Worm (Caenorhabditis elegans) whole organism, L1 larva: ENCODE measurements around the gene K02D10.1.
A peak's percentile ranks its signal among the peaks of the same experiment; 100 is the strongest.

Source experiments
- C16A3.4 ChIP-seq: fragments of 150-350 bp; optimal IDR thresholded peaks from 2 replicates; lab custom pipeline; 2014; ENCODE audit warnings: missing biosample characterization, missing genetic modification characterization
- C34B4.2 ChIP-seq: sonication (generic microtip); optimal IDR thresholded peaks from 2 replicates; lab custom pipeline; 2017; ENCODE audit warnings: mild to moderate bottlenecking, missing genetic modification characterization, missing compliant biosample characterization
- Y116A8C.19 ChIP-seq: sonication (generic microtip); optimal IDR thresholded peaks from 2 replicates; lab custom pipeline; 2016; ENCODE audit warnings: missing compliant biosample characterization, missing genetic modification characterization, borderline replicate concordance
- aha-1 ChIP-seq: fragments of 150-350 bp; optimal IDR thresholded peaks from 2 replicates; lab custom pipeline; 2014; ENCODE audit warnings: missing biosample characterization, missing genetic modification characterization
- alr-1 ChIP-seq: fragments of 200-800 bp; sonication (Bioruptor generic); optimal IDR thresholded peaks from 2 replicates; lab custom pipeline; 2018; ENCODE audit warnings: borderline replicate concordance, mild to moderate bottlenecking, missing genetic modification characterization, missing compliant biosample characterization
- aly-2 ChIP-seq: fragments of 150-350 bp; optimal IDR thresholded peaks from 2 replicates; lab custom pipeline; 2014; ENCODE audit warnings: missing biosample characterization, missing genetic modification characterization
- ama-1 ChIP-seq: fragments of 150-350 bp; optimal IDR thresholded peaks from 2 replicates; lab custom pipeline; 2014
- ceh-8 ChIP-seq: fragments of 200-800 bp; sonication (Bioruptor generic); optimal IDR thresholded peaks from 2 replicates; lab custom pipeline; 2018; ENCODE audit warnings: mild to moderate bottlenecking, missing genetic modification characterization, moderate library complexity, missing compliant biosample characterization
- ceh-82 ChIP-seq, 3 experiments: fragments of 150-350 bp in 1 of 3; sonication (generic microtip) in 2 of 3; optimal IDR thresholded peaks; 2 replicates each; lab custom pipeline; 2014 to 2017; ENCODE audit warnings: missing biosample characterization in 3 of 3, missing genetic modification characterization in 3 of 3
- ceh-88 ChIP-seq: fragments of 200-800 bp; sonication (Bioruptor generic); IDR thresholded peaks from 2 replicates; pipeline ENCODE4 v1.3.6; 2022; ENCODE audit warnings: missing genetic modification characterization, missing compliant biosample characterization
- ceh-90 ChIP-seq: sonication (generic microtip); optimal IDR thresholded peaks from 2 replicates; lab custom pipeline; 2016; ENCODE audit warnings: missing genetic modification characterization, missing compliant biosample characterization
- dsc-1 ChIP-seq: sonication (generic microtip); optimal IDR thresholded peaks from 2 replicates; lab custom pipeline; 2016; ENCODE audit warnings: mild to moderate bottlenecking, missing genetic modification characterization, missing compliant biosample characterization
- efl-1 ChIP-seq, 4 experiments: fragments of 150-350 bp; optimal IDR thresholded peaks in 3 of 4; peaks in 1 of 4; 1 replicate in 1 of 4; 2 replicates in 3 of 4; lab custom pipeline; 2014; ENCODE audit warnings: missing biosample characterization in 2 of 4, missing genetic modification characterization in 2 of 4, missing genetic modification reagents in 2 of 4
- efl-3 ChIP-seq: fragments of 200-800 bp; sonication (Bioruptor generic); optimal IDR thresholded peaks from 2 replicates; lab custom pipeline; 2018; ENCODE audit warnings: mild to moderate bottlenecking, missing genetic modification characterization, missing compliant biosample characterization
- egl-27 ChIP-seq, 2 experiments: fragments of 150-350 bp in 1 of 2; sonication (generic microtip); optimal IDR thresholded peaks; 3 replicates each; lab custom pipeline; 2017 to 2018; ENCODE audit warnings: missing biosample characterization in 2 of 2, missing genetic modification characterization in 2 of 2, missing genetic modification reagents in 2 of 2
- fkh-10 ChIP-seq: sonication (generic microtip); optimal IDR thresholded peaks from 2 replicates; lab custom pipeline; 2017; ENCODE audit warnings: missing biosample characterization, missing genetic modification reagents, missing genetic modification characterization
- fkh-4 ChIP-seq: sonication (generic microtip); optimal IDR thresholded peaks from 2 replicates; lab custom pipeline; 2016; ENCODE audit warnings: missing compliant biosample characterization, missing genetic modification characterization, borderline replicate concordance
- fkh-8 ChIP-seq: sonication (generic microtip); optimal IDR thresholded peaks from 2 replicates; lab custom pipeline; 2016; ENCODE audit warnings: mild to moderate bottlenecking, missing genetic modification characterization, missing compliant biosample characterization
- grh-1 ChIP-seq: fragments of 200-800 bp; sonication (Bioruptor generic); IDR thresholded peaks from 2 replicates; pipeline ENCODE4 v1.3.6; 2022; ENCODE audit warnings: missing genetic modification reagents, missing genetic modification characterization, missing compliant biosample characterization
- hlh-17 ChIP-seq: fragments of 200-800 bp; sonication (Bioruptor generic); optimal IDR thresholded peaks from 2 replicates; lab custom pipeline; 2018; ENCODE audit warnings: missing genetic modification characterization, mild to moderate bottlenecking, missing compliant biosample characterization, moderate library complexity, borderline replicate concordance
- hlh-4 ChIP-seq: sonication (generic microtip); optimal IDR thresholded peaks from 2 replicates; lab custom pipeline; 2016; ENCODE audit warnings: mild to moderate bottlenecking, missing genetic modification characterization, missing compliant biosample characterization
- hpl-2 ChIP-seq: fragments of 150-350 bp; optimal IDR thresholded peaks from 2 replicates; lab custom pipeline; 2014; ENCODE audit warnings: missing biosample characterization, missing genetic modification reagents, missing genetic modification characterization
- irx-1 ChIP-seq: sonication (generic microtip); optimal IDR thresholded peaks from 2 replicates; lab custom pipeline; 2016; ENCODE audit warnings: missing genetic modification characterization, missing compliant biosample characterization
- isw-1 ChIP-seq: fragments of 200-800 bp; sonication (Bioruptor generic); IDR thresholded peaks from 2 replicates; pipeline ENCODE4 v1.3.6; 2022; ENCODE audit warnings: missing genetic modification characterization, missing compliant biosample characterization
- lin-13 ChIP-seq: fragments of 150-350 bp; optimal IDR thresholded peaks from 2 replicates; lab custom pipeline; 2014; ENCODE audit warnings: missing biosample characterization, missing genetic modification reagents, missing genetic modification characterization
- lin-14 ChIP-seq: fragments of 200-800 bp; sonication (Bioruptor generic); optimal IDR thresholded peaks from 2 replicates; lab custom pipeline; 2018; ENCODE audit warnings: mild to moderate bottlenecking, missing genetic modification characterization, moderate library complexity, missing compliant biosample characterization
- lin-39 ChIP-seq: fragments of 150-350 bp; optimal IDR thresholded peaks from 2 replicates; lab custom pipeline; 2014; ENCODE audit warnings: missing biosample characterization, missing genetic modification reagents, missing genetic modification characterization
- lir-3 ChIP-seq: sonication (generic microtip); optimal IDR thresholded peaks from 2 replicates; lab custom pipeline; 2016; ENCODE audit warnings: mild to moderate bottlenecking, missing genetic modification characterization, moderate library complexity, missing compliant biosample characterization; ENCODE audit not compliant: poor library complexity
- lsy-2 ChIP-seq, 2 experiments: fragments of 150-350 bp; optimal IDR thresholded peaks; 2 replicates each; lab custom pipeline; 2014; ENCODE audit warnings: missing biosample characterization in 2 of 2, missing genetic modification characterization in 2 of 2
- mab-9 ChIP-seq: fragments of 200-800 bp; sonication (Bioruptor generic); IDR thresholded peaks from 2 replicates; pipeline ENCODE4 v1.3.6; 2022; ENCODE audit warnings: missing genetic modification reagents, missing genetic modification characterization, missing compliant biosample characterization
- mef-2 ChIP-seq: fragments of 150-350 bp; optimal IDR thresholded peaks from 2 replicates; lab custom pipeline; 2014; ENCODE audit warnings: missing biosample characterization, missing genetic modification characterization
- mep-1 ChIP-seq: fragments of 150-350 bp; optimal IDR thresholded peaks from 2 replicates; lab custom pipeline; 2014; ENCODE audit warnings: missing biosample characterization, missing genetic modification characterization
- nhr-12 ChIP-seq: sonication (generic microtip); optimal IDR thresholded peaks from 2 replicates; lab custom pipeline; 2017; ENCODE audit warnings: missing biosample characterization, missing genetic modification characterization
- nhr-20 ChIP-seq: sonication (generic microtip); optimal IDR thresholded peaks from 2 replicates; lab custom pipeline; 2016; ENCODE audit warnings: mild to moderate bottlenecking, missing genetic modification characterization, missing compliant biosample characterization
- nhr-237 ChIP-seq: fragments of 150-350 bp; optimal IDR thresholded peaks from 2 replicates; lab custom pipeline; 2014; ENCODE audit warnings: missing biosample characterization, missing genetic modification characterization
- nhr-28 ChIP-seq: fragments of 150-350 bp; optimal IDR thresholded peaks from 2 replicates; lab custom pipeline; 2014; ENCODE audit warnings: missing biosample characterization, missing genetic modification characterization
- nhr-71 ChIP-seq: sonication (generic microtip); optimal IDR thresholded peaks from 2 replicates; lab custom pipeline; 2016; ENCODE audit warnings: mild to moderate bottlenecking, missing genetic modification characterization, moderate library complexity, missing compliant biosample characterization
- nhr-76 ChIP-seq: sonication (generic microtip); optimal IDR thresholded peaks from 2 replicates; lab custom pipeline; 2017; ENCODE audit warnings: missing biosample characterization, missing genetic modification characterization
- nhr-84 ChIP-seq: sonication (generic microtip); optimal IDR thresholded peaks from 2 replicates; lab custom pipeline; 2017; ENCODE audit warnings: missing biosample characterization, missing genetic modification characterization
- pax-3 ChIP-seq: fragments of 200-800 bp; sonication (Bioruptor generic); optimal IDR thresholded peaks from 2 replicates; lab custom pipeline; 2018; ENCODE audit warnings: mild to moderate bottlenecking, missing genetic modification characterization, moderate library complexity, missing compliant biosample characterization
- rnt-1 ChIP-seq: sonication (generic microtip); optimal IDR thresholded peaks from 2 replicates; lab custom pipeline; 2016; ENCODE audit warnings: mild to moderate bottlenecking, missing genetic modification characterization, moderate library complexity, missing compliant biosample characterization
- skn-1 ChIP-seq: fragments of 150-350 bp; optimal IDR thresholded peaks from 2 replicates; lab custom pipeline; 2014; ENCODE audit warnings: missing biosample characterization, missing genetic modification characterization
- snu-23 ChIP-seq: sonication (generic microtip); optimal IDR thresholded peaks from 2 replicates; lab custom pipeline; 2016; ENCODE audit warnings: missing genetic modification characterization, missing compliant biosample characterization
- sup-37 ChIP-seq: fragments of 200-800 bp; sonication (Bioruptor generic); optimal IDR thresholded peaks from 2 replicates; lab custom pipeline; 2018; ENCODE audit warnings: mild to moderate bottlenecking, missing genetic modification characterization, missing compliant biosample characterization
- swsn-7 ChIP-seq: sonication (generic microtip); optimal IDR thresholded peaks from 2 replicates; lab custom pipeline; 2016; ENCODE audit warnings: missing genetic modification characterization, missing compliant biosample characterization
- tbx-2 ChIP-seq: sonication (generic microtip); optimal IDR thresholded peaks from 2 replicates; lab custom pipeline; 2016; ENCODE audit warnings: missing genetic modification characterization, missing compliant biosample characterization
- unc-30 ChIP-seq: sonication (generic microtip); optimal IDR thresholded peaks from 2 replicates; lab custom pipeline; 2017; ENCODE audit warnings: missing biosample characterization, missing genetic modification characterization
- unc-62 ChIP-seq: fragments of 150-350 bp; optimal IDR thresholded peaks from 2 replicates; lab custom pipeline; 2014; ENCODE audit warnings: missing biosample characterization, missing genetic modification reagents, missing genetic modification characterization
- vab-15 ChIP-seq: sonication (generic microtip); optimal IDR thresholded peaks from 2 replicates; lab custom pipeline; 2017; ENCODE audit warnings: missing genotype, mild to moderate bottlenecking, missing genetic modification characterization, missing compliant biosample characterization
- zag-1 ChIP-seq: fragments of 150-350 bp; optimal IDR thresholded peaks from 2 replicates; lab custom pipeline; 2014; ENCODE audit warnings: missing biosample characterization, missing genetic modification characterization
- ztf-4 ChIP-seq: fragments of 150-350 bp; optimal IDR thresholded peaks from 2 replicates; lab custom pipeline; 2014; ENCODE audit warnings: missing biosample characterization, missing genetic modification characterization

Gene K02D10.1

ce11 chrIII:8782080-8782479 lies 12.7 kb downstream of the K02D10.1 start:
- TF ChIP-seq fkh-4 (tag; lab: Kevin White, UChicago) (no peak), lin-14 (peak; percentile 86), grh-1 (GFP tag; lab: Robert Waterston, UW) (no peak), efl-1 (optimal IDR thresholded peaks at IDR 0.05; lab: Kevin White, UChicago) (no peak), efl-1 (GFP tag; optimal IDR thresholded peaks at IDR 0.05 in 1 of 2; lab: Kevin White, UChicago) (peak; percentile 2 to 3), dsc-1 (tag; lab: Kevin White, UChicago) (peak; percentile 14), pax-3 (no peak), mef-2 (peak; percentile 31), mep-1 (tag; lab: Kevin White, UChicago) (peak; percentile 3), fkh-10 (peak; percentile 67), nhr-71 (tag; lab: Kevin White, UChicago) (peak; percentile 39), skn-1 (peak; percentile 16), fkh-8 (tag; lab: Kevin White, UChicago) (peak; percentile 24), lsy-2 (tag; optimal IDR thresholded peaks at IDR 0.05; lab: Kevin White, UChicago) (peak; percentile 12 to 31)

- TF ChIP-seq C34B4.2 (tag; lab: Kevin White, UChicago) (no peak), ceh-90 (no peak), efl-1 (optimal IDR thresholded peaks at IDR 0.05; lab: Kevin White, UChicago) (no peak), efl-1 (GFP tag; optimal IDR thresholded peaks at IDR 0.05 in 1 of 2; lab: Kevin White, UChicago) (peak in 1 of 2 experiments; percentile 19), ama-1 (lab: Kevin White, UChicago) (no peak), alr-1 (tag; lab: Kevin White, UChicago) (no peak), egl-27 (tag; optimal IDR thresholded peaks at IDR 0.05; lab: Kevin White, UChicago) (no peak), lin-13 (GFP tag; lab: Kevin White, UChicago) (no peak), Y116A8C.19 (no peak), ceh-88 (no peak), swsn-7 (tag; lab: Kevin White, UChicago) (no peak), C16A3.4 (tag; lab: Kevin White, UChicago) (no peak), aha-1 (no peak), zag-1 (tag; lab: Kevin White, UChicago) (no peak), isw-1 (no peak), ceh-82 (tag; optimal IDR thresholded peaks at IDR 0.05; lab: Kevin White, UChicago) (no peak), unc-62 (GFP tag; lab: Kevin White, UChicago) (no peak), nhr-84 (tag; lab: Kevin White, UChicago) (no peak), mef-2 (no peak), dsc-1 (tag; lab: Kevin White, UChicago) (no peak), vab-15 (tag; lab: Kevin White, UChicago) (no peak), fkh-4 (tag; lab: Kevin White, UChicago) (no peak), aly-2 (tag; lab: Kevin White, UChicago) (no peak), sup-37 (GFP tag; lab: Kevin White, UChicago) (no peak), efl-3 (GFP tag; lab: Kevin White, UChicago) (no peak), fkh-8 (tag; lab: Kevin White, UChicago) (no peak), lir-3 (no peak), nhr-20 (tag; lab: Kevin White, UChicago) (peak; percentile 68), ceh-8 (GFP tag; lab: Kevin White, UChicago) (no peak), nhr-28 (tag; lab: Kevin White, UChicago) (no peak), rnt-1 (tag; lab: Kevin White, UChicago) (no peak), tbx-2 (tag; lab: Kevin White, UChicago) (no peak), irx-1 (no peak), unc-30 (tag; lab: Kevin White, UChicago) (no peak), hlh-17 (no peak), hpl-2 (GFP tag; lab: Kevin White, UChicago) (no peak), lin-39 (tag; lab: Kevin White, UChicago) (no peak), hlh-4 (tag; lab: Kevin White, UChicago) (no peak), snu-23 (peak; percentile 30), nhr-12 (tag; lab: Kevin White, UChicago) (no peak), mab-9 (GFP tag; lab: Robert Waterston, UW) (no peak), lin-14 (peak; percentile 45), ztf-4 (tag; lab: Kevin White, UChicago) (no peak), nhr-237 (tag; lab: Kevin White, UChicago) (no peak), nhr-76 (tag; lab: Kevin White, UChicago) (no peak)
These were observed 13.4 kb downstream of the K02D10.1 start for ce11 chrIII:8782744-8783143.
